Worm (Caenorhabditis elegans) whole organism, young adult: ENCODE data around the gene grl-25.

Source experiments
- B0019.2 ChIP-seq: fragments of 200-800 bp; sonication (Bioruptor generic); conservative IDR thresholded peaks from 2 replicates; pipeline ENCODE4 v1.3.6; 2022; ENCODE audit warnings: missing genetic modification reagents, missing genetic modification characterization, missing compliant biosample characterization
- C06A6.2 ChIP-seq: fragments of 200-800 bp; sonication (Bioruptor generic); conservative IDR thresholded peaks from 2 replicates; pipeline ENCODE4 v1.3.6; 2022; ENCODE audit warnings: missing genetic modification characterization, missing compliant biosample characterization
- C17E4.6 ChIP-seq: fragments of 200-800 bp; sonication (Bioruptor generic); IDR thresholded peaks from 2 replicates; pipeline ENCODE4 v1.3.6; 2022; ENCODE audit warnings: missing genetic modification reagents, missing genetic modification characterization, missing compliant biosample characterization
- D2030.7 ChIP-seq: fragments of 200-800 bp; sonication (Bioruptor generic); IDR thresholded peaks from 2 replicates; pipeline ENCODE4 v1.3.6; 2022; ENCODE audit warnings: missing genetic modification reagents, missing genetic modification characterization, missing compliant biosample characterization
- F33H1.4 ChIP-seq: fragments of 200-800 bp; sonication (Bioruptor generic); IDR thresholded peaks from 2 replicates; pipeline ENCODE4 v1.3.6; 2022; ENCODE audit warnings: missing genetic modification reagents, missing genetic modification characterization, missing compliant biosample characterization
- T07F8.4 ChIP-seq: sonication (generic microtip); optimal IDR thresholded peaks from 2 replicates; lab custom pipeline; 2016; ENCODE audit warnings: mild to moderate bottlenecking, missing genetic modification characterization, moderate library complexity, missing compliant biosample characterization
- Y53F4B.3 ChIP-seq: fragments of 200-800 bp; sonication (Bioruptor generic); IDR thresholded peaks from 2 replicates; pipeline ENCODE4 v1.3.6; 2022; ENCODE audit warnings: missing genetic modification reagents, missing genetic modification characterization, missing compliant biosample characterization
- Y56A3A.18 ChIP-seq: fragments of 200-800 bp; sonication (Bioruptor generic); IDR thresholded peaks from 2 replicates; pipeline ENCODE4 v1.3.6; 2022; ENCODE audit warnings: missing genetic modification reagents, missing genetic modification characterization, missing compliant biosample characterization
- atf-7 ChIP-seq: sonication (generic microtip); optimal IDR thresholded peaks from 2 replicates; lab custom pipeline; 2017; ENCODE audit warnings: mild to moderate bottlenecking, missing genetic modification characterization, missing compliant biosample characterization
- athp-1 ChIP-seq: sonication (generic microtip); optimal IDR thresholded peaks from 2 replicates; lab custom pipeline; 2017; ENCODE audit warnings: mild to moderate bottlenecking, missing genetic modification characterization, missing compliant biosample characterization
- attf-5 ChIP-seq: fragments of 200-800 bp; sonication (Bioruptor generic); optimal IDR thresholded peaks from 2 replicates; lab custom pipeline; 2018; ENCODE audit warnings: mild to moderate bottlenecking, missing genetic modification characterization, missing compliant biosample characterization
- bed-1 ChIP-seq: fragments of 200-800 bp; sonication (Bioruptor generic); IDR thresholded peaks from 2 replicates; pipeline ENCODE4 v1.3.6; 2022; ENCODE audit warnings: missing genetic modification reagents, missing genetic modification characterization, missing compliant biosample characterization
- ccch-3 ChIP-seq: fragments of 200-800 bp; sonication (Bioruptor generic); optimal IDR thresholded peaks from 2 replicates; lab custom pipeline; 2018; ENCODE audit warnings: mild to moderate bottlenecking, missing genetic modification characterization, missing compliant biosample characterization
- cebp-1 ChIP-seq, 2 experiments: fragments of 200-800 bp in 1 of 2; sonication (Bioruptor generic) in 1 of 2; sonication (generic microtip) in 1 of 2; IDR thresholded peaks in 1 of 2; optimal IDR thresholded peaks in 1 of 2; 2 replicates each; pipeline versions ENCODE4 v1.3.6 to Lab custom; 2017 to 2022; ENCODE audit warnings: missing compliant biosample characterization in 2 of 2, missing genetic modification characterization in 2 of 2, mild to moderate bottlenecking in 1 of 2, missing genetic modification reagents in 1 of 2, moderate library complexity in 1 of 2
- cebp-2 ChIP-seq: fragments of 200-800 bp; sonication (Bioruptor generic); IDR thresholded peaks from 2 replicates; pipeline ENCODE4 v1.3.6; 2022; ENCODE audit warnings: missing genetic modification characterization, missing compliant biosample characterization
- ceh-100 ChIP-seq: fragments of 200-800 bp; sonication (Bioruptor generic); IDR thresholded peaks from 2 replicates; pipeline ENCODE4 v1.3.6; 2022; ENCODE audit warnings: missing genetic modification reagents, missing genetic modification characterization, missing compliant biosample characterization
- ceh-40 ChIP-seq: fragments of 200-800 bp; sonication (Bioruptor generic); IDR thresholded peaks from 2 replicates; pipeline ENCODE4 v1.3.6; 2022; ENCODE audit warnings: missing genetic modification characterization, missing compliant biosample characterization
- ceh-79 ChIP-seq: sonication (generic microtip); optimal IDR thresholded peaks from 2 replicates; lab custom pipeline; 2017; ENCODE audit warnings: mild to moderate bottlenecking, missing genetic modification characterization, missing compliant biosample characterization
- chd-7 ChIP-seq: sonication (generic microtip); optimal IDR thresholded peaks from 2 replicates; lab custom pipeline; 2016; ENCODE audit warnings: mild to moderate bottlenecking, missing genetic modification characterization, moderate library complexity, missing compliant biosample characterization
- die-1 ChIP-seq: sonication (generic microtip); optimal IDR thresholded peaks from 2 replicates; lab custom pipeline; 2016; ENCODE audit warnings: missing genotype, mild to moderate bottlenecking, missing genetic modification characterization, missing compliant biosample characterization
- dpff-1 ChIP-seq: sonication (generic microtip); optimal IDR thresholded peaks from 2 replicates; lab custom pipeline; 2017; ENCODE audit warnings: mild to moderate bottlenecking, missing genetic modification characterization, missing compliant biosample characterization
- dpl-1 ChIP-seq: fragments of 150-350 bp; optimal IDR thresholded peaks from 2 replicates; lab custom pipeline; 2014; ENCODE audit warnings: missing biosample characterization, missing genetic modification reagents, missing genetic modification characterization
- fkh-3 ChIP-seq: sonication (generic microtip); optimal IDR thresholded peaks from 2 replicates; lab custom pipeline; 2016; ENCODE audit warnings: mild to moderate bottlenecking, missing genetic modification characterization, missing compliant biosample characterization
- gei-17 ChIP-seq: fragments of 200-800 bp; sonication (Bioruptor generic); optimal IDR thresholded peaks from 2 replicates; lab custom pipeline; 2018; ENCODE audit warnings: mild to moderate bottlenecking, missing genetic modification characterization, missing compliant biosample characterization
- him-1 ChIP-seq: sonication (generic microtip); optimal IDR thresholded peaks from 2 replicates; lab custom pipeline; 2016; ENCODE audit warnings: missing genotype, missing genetic modification reagents, missing genetic modification characterization, missing compliant biosample characterization
- hlh-12 ChIP-seq: sonication (generic microtip); optimal IDR thresholded peaks from 2 replicates; lab custom pipeline; 2016; ENCODE audit warnings: missing genetic modification characterization, missing compliant biosample characterization
- lag-1 ChIP-seq: fragments of 200-800 bp; sonication (Bioruptor generic); IDR thresholded peaks from 2 replicates; pipeline ENCODE4 v1.3.6; 2022; ENCODE audit warnings: missing genetic modification reagents, missing genetic modification characterization, missing compliant biosample characterization
- lin-26 ChIP-seq: fragments of 200-800 bp; sonication (Bioruptor generic); IDR thresholded peaks from 2 replicates; pipeline ENCODE4 v1.3.6; 2022; ENCODE audit warnings: missing genetic modification reagents, missing genetic modification characterization, missing compliant biosample characterization
- lin-40 ChIP-seq: sonication (generic microtip); optimal IDR thresholded peaks from 2 replicates; lab custom pipeline; 2016; ENCODE audit warnings: missing genetic modification characterization, mild to moderate bottlenecking, missing compliant biosample characterization, missing genotype, missing genetic modification reagents
- lsy-27 ChIP-seq: sonication (generic microtip); optimal IDR thresholded peaks from 2 replicates; lab custom pipeline; 2017; ENCODE audit warnings: missing genetic modification characterization, mild to moderate bottlenecking, missing compliant biosample characterization, antibody characterized with exemption, missing genotype, borderline replicate concordance; ENCODE audit not compliant: insufficient read depth
- madf-8 ChIP-seq: fragments of 200-800 bp; sonication (Bioruptor generic); conservative IDR thresholded peaks from 2 replicates; pipeline ENCODE4 v1.3.6; 2022; ENCODE audit warnings: missing genetic modification reagents, missing genetic modification characterization, missing compliant biosample characterization
- mcd-1 ChIP-seq: fragments of 200-800 bp; sonication (Bioruptor generic); IDR thresholded peaks from 2 replicates; pipeline ENCODE4 v1.3.6; 2022; ENCODE audit warnings: missing genetic modification reagents, missing genetic modification characterization, missing compliant biosample characterization
- mel-28 ChIP-seq: sonication (generic microtip); optimal IDR thresholded peaks from 2 replicates; lab custom pipeline; 2016; ENCODE audit warnings: borderline replicate concordance, mild to moderate bottlenecking, missing genetic modification characterization, missing compliant biosample characterization
- mes-4 ChIP-seq: sonication (generic microtip); optimal IDR thresholded peaks from 2 replicates; lab custom pipeline; 2016; ENCODE audit warnings: missing genotype, missing genetic modification characterization, missing compliant biosample characterization
- nfya-2 ChIP-seq: fragments of 200-800 bp; sonication (Bioruptor generic); IDR thresholded peaks from 2 replicates; pipeline ENCODE4 v1.3.6; 2022; ENCODE audit warnings: missing genetic modification reagents, missing genetic modification characterization, missing compliant biosample characterization
- nhr-120 ChIP-seq: fragments of 200-800 bp; sonication (Bioruptor generic); IDR thresholded peaks from 2 replicates; pipeline ENCODE4 v1.3.6; 2022; ENCODE audit warnings: missing genetic modification characterization, missing compliant biosample characterization
- nhr-179 ChIP-seq: sonication (generic microtip); optimal IDR thresholded peaks from 2 replicates; lab custom pipeline; 2016; ENCODE audit warnings: mild to moderate bottlenecking, missing genetic modification characterization, missing compliant biosample characterization
- pbrm-1 ChIP-seq: fragments of 200-800 bp; sonication (Bioruptor generic); IDR thresholded peaks from 2 replicates; pipeline ENCODE4 v1.3.6; 2022; ENCODE audit warnings: missing genetic modification reagents, missing genetic modification characterization, missing compliant biosample characterization
- pha-4 ChIP-seq: fragments of 150-350 bp; sonication (generic microtip); optimal IDR thresholded peaks from 2 replicates; lab custom pipeline; 2014; ENCODE audit warnings: missing biosample characterization, missing genetic modification reagents, missing genetic modification characterization
- rcor-1 ChIP-seq: fragments of 200-800 bp; sonication (Bioruptor generic); IDR thresholded peaks from 2 replicates; pipeline ENCODE4 v1.3.6; 2022; ENCODE audit warnings: missing genetic modification reagents, missing genetic modification characterization, missing compliant biosample characterization
- rec-8 ChIP-seq, 2 experiments: sonication (generic microtip); optimal IDR thresholded peaks; 2 replicates each; lab custom pipeline; 2016; ENCODE audit warnings: mild to moderate bottlenecking in 2 of 2, missing genetic modification characterization in 2 of 2, missing genetic modification reagents in 2 of 2, missing genotype in 2 of 2, missing biosample characterization in 1 of 2, missing compliant biosample characterization in 1 of 2, moderate library complexity in 1 of 2
- sea-2 ChIP-seq: fragments of 200-800 bp; sonication (Bioruptor generic); IDR thresholded peaks from 2 replicates; pipeline ENCODE4 v1.3.6; 2022; ENCODE audit warnings: missing genetic modification characterization, missing compliant biosample characterization
- snpc-3.4 ChIP-seq: sonication (generic microtip); optimal IDR thresholded peaks from 2 replicates; lab custom pipeline; 2017; ENCODE audit warnings: missing genetic modification characterization, mild to moderate bottlenecking, missing compliant biosample characterization, antibody characterized with exemption, moderate library complexity, missing genotype, missing genetic modification reagents
- somi-1 ChIP-seq: fragments of 200-800 bp; sonication (Bioruptor generic); optimal IDR thresholded peaks from 2 replicates; lab custom pipeline; 2018; ENCODE audit warnings: mild to moderate bottlenecking, missing genetic modification characterization, missing compliant biosample characterization
- tbp1 ChIP-seq: fragments of 200-800 bp; sonication (Bioruptor generic); optimal IDR thresholded peaks from 2 replicates; lab custom pipeline; 2018; ENCODE audit warnings: mild to moderate bottlenecking, missing genetic modification characterization, missing compliant biosample characterization
- ztf-26 ChIP-seq: sonication (generic microtip); optimal IDR thresholded peaks from 2 replicates; lab custom pipeline; 2017; ENCODE audit warnings: missing genetic modification characterization, missing compliant biosample characterization
- ztf-28 ChIP-seq: fragments of 200-800 bp; sonication (Bioruptor generic); IDR thresholded peaks from 2 replicates; pipeline ENCODE4 v1.3.6; 2022; ENCODE audit warnings: missing genetic modification reagents, missing genetic modification characterization, missing compliant biosample characterization
- ztf-3 ChIP-seq: fragments of 200-800 bp; sonication (Bioruptor generic); optimal IDR thresholded peaks from 2 replicates; lab custom pipeline; 2018; ENCODE audit warnings: mild to moderate bottlenecking, missing genetic modification characterization, missing compliant biosample characterization
- ztf-6 ChIP-seq: fragments of 200-800 bp; sonication (Bioruptor generic); IDR thresholded peaks from 2 replicates; pipeline ENCODE4 v1.3.6; 2022; ENCODE audit warnings: missing genetic modification reagents, missing genetic modification characterization, missing compliant biosample characterization

Gene grl-25

DNA sequence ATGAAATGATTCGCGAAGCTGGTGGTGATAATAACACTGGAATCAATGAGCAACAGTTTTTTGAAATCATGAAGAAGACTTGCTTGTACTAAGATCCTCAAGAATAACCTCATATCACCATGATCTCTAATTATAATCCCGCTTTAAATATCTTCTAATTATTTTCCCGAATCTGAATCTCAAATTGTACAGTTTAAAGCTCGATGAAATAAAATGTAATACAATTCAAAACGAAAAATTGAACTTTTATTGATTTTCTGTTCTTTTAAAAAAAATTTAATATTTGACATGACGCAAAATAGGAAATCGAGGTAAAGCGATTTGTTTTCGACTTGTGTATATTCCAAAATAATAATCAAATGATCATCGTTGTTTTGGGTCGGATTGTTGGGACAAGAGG lies 12.7 kb downstream of the grl-25 start (continued):
- TF ChIP-seq lag-1 (GFP tag; lab: Robert Waterston, UW) (no peak), ceh-40 (no peak), snpc-3.4 (tag; lab: Kevin White, UChicago) (no peak), mel-28 (peak; percentile 4), ztf-26 (peak; percentile 41), lin-40 (tag; lab: Kevin White, UChicago) (no peak), gei-17 (GFP tag; lab: Kevin White, UChicago) (no peak), cebp-2 (no peak), mes-4 (tag; lab: Kevin White, UChicago) (no peak), F33H1.4 (GFP tag; lab: Robert Waterston, UW) (no peak), athp-1 (peak; percentile 48), hlh-12 (tag; lab: Kevin White, UChicago) (no peak), ceh-100 (GFP tag; lab: Robert Waterston, UW) (no peak), rec-8 (tag; optimal IDR thresholded peaks at IDR 0.05; lab: Kevin White, UChicago) (no peak), ceh-79 (tag; lab: Kevin White, UChicago) (no peak), lin-26 (no peak), ztf-6 (GFP tag; lab: Robert Waterston, UW) (no peak), chd-7 (tag; lab: Kevin White, UChicago) (no peak), T07F8.4 (tag; lab: Kevin White, UChicago) (no peak), B0019.2 (no peak), Y56A3A.18 (GFP tag; lab: Robert Waterston, UW) (peak; percentile 45; the same call in 1 of the 2 replicates), him-1 (tag; lab: Kevin White, UChicago) (no peak), C06A6.2 (GFP tag; lab: Robert Waterston, UW) (no peak), cebp-1 (GFP tag; IDR thresholded peaks at IDR 0.05; lab: Robert Waterston, UW) (no peak), cebp-1 (tag; optimal IDR thresholded peaks at IDR 0.05; lab: Kevin White, UChicago) (peak; percentile 43), ccch-3 (GFP tag; lab: Kevin White, UChicago) (no peak), nhr-179 (tag; lab: Kevin White, UChicago) (no peak), bed-1 (no peak), dpff-1 (tag; lab: Kevin White, UChicago) (no peak), somi-1 (GFP tag; lab: Kevin White, UChicago) (peak; percentile 38), D2030.7 (peak; percentile 31; the same call in 1 of the 2 replicates), ztf-28 (GFP tag; lab: Robert Waterston, UW) (no peak), mcd-1 (GFP tag; lab: Robert Waterston, UW) (no peak), nhr-120 (0 out of 2 replicates have a peak, but pooled peaks have one; percentile 26), nfya-2 (GFP tag; lab: Robert Waterston, UW) (no peak), Y53F4B.3 (GFP tag; lab: Robert Waterston, UW) (no peak; the same call in 1 of the 2 replicates), ztf-3 (GFP tag; lab: Kevin White, UChicago) (no peak), dpl-1 (GFP tag; lab: Kevin White, UChicago) (no peak), madf-8 (GFP tag; lab: Robert Waterston, UW) (no peak), pbrm-1 (GFP tag; lab: Robert Waterston, UW) (no peak), atf-7 (peak; percentile 27), sea-2 (no peak), attf-5 (GFP tag; lab: Kevin White, UChicago) (no peak), fkh-3 (tag; lab: Kevin White, UChicago) (no peak), lsy-27 (no peak), C17E4.6 (GFP tag; lab: Robert Waterston, UW) (no peak), pha-4 (tag; lab: Kevin White, UChicago) (no peak), tbp1 (GFP tag; lab: Kevin White, UChicago) (no peak), die-1 (tag; lab: Kevin White, UChicago) (peak; percentile 17), rcor-1 (no peak)
